Worm (Caenorhabditis elegans) whole organism, mixed stage, embryonic: ENCODE measurements around the gene T20D4.12.

ENCODE experiments used
- blmp-1 ChIP-seq: fragments of 150-350 bp; optimal IDR thresholded peaks from 2 replicates; lab custom pipeline; 2014; ENCODE audit warnings: missing biosample characterization, missing genetic modification characterization
- ceh-39 ChIP-seq: fragments of 150-350 bp; optimal IDR thresholded peaks from 2 replicates; lab custom pipeline; 2014; ENCODE audit warnings: missing biosample characterization, missing genetic modification characterization
- ceh-43 ChIP-seq: fragments of 200-800 bp; sonication (Bioruptor generic); optimal IDR thresholded peaks from 2 replicates; lab custom pipeline; 2018; ENCODE audit warnings: mild to moderate bottlenecking, missing genetic modification characterization, moderate library complexity, missing compliant biosample characterization
- ces-1 ChIP-seq: fragments of 150-350 bp; optimal IDR thresholded peaks from 2 replicates; lab custom pipeline; 2014; ENCODE audit warnings: missing biosample characterization, missing genetic modification reagents, missing genetic modification characterization
- cnd-1 ChIP-seq: fragments of 200-800 bp; sonication (Bioruptor generic); optimal IDR thresholded peaks from 2 replicates; lab custom pipeline; 2018; ENCODE audit warnings: mild to moderate bottlenecking, missing genetic modification characterization, missing compliant biosample characterization
- drap-1 ChIP-seq: fragments of 200-800 bp; sonication (Bioruptor generic); optimal IDR thresholded peaks from 3 replicates; lab custom pipeline; 2018; ENCODE audit warnings: mild to moderate bottlenecking, missing genetic modification characterization, missing compliant biosample characterization
- elt-1 ChIP-seq: sonication (generic microtip); optimal IDR thresholded peaks from 2 replicates; lab custom pipeline; 2017; ENCODE audit warnings: missing genetic modification characterization, mild to moderate bottlenecking, missing compliant biosample characterization, antibody characterized with exemption, moderate library complexity, borderline replicate concordance; ENCODE audit not compliant: insufficient read depth
- elt-3 ChIP-seq: fragments of 150-350 bp; optimal IDR thresholded peaks from 2 replicates; lab custom pipeline; 2014; ENCODE audit warnings: missing biosample characterization, missing genetic modification characterization
- flh-1 ChIP-seq: fragments of 200-800 bp; sonication (Bioruptor generic); optimal IDR thresholded peaks from 2 replicates; lab custom pipeline; 2018; ENCODE audit warnings: mild to moderate bottlenecking, missing genetic modification characterization, moderate library complexity, missing compliant biosample characterization
- ham-2 ChIP-seq: fragments of 200-800 bp; sonication (Bioruptor generic); optimal IDR thresholded peaks from 2 replicates; lab custom pipeline; 2018; ENCODE audit warnings: mild to moderate bottlenecking, missing genetic modification characterization, missing compliant biosample characterization
- hlh-1 ChIP-seq: fragments of 150-350 bp; optimal IDR thresholded peaks from 2 replicates; lab custom pipeline; 2014; ENCODE audit warnings: missing biosample characterization, missing genetic modification reagents, missing genetic modification characterization
- lin-13 ChIP-seq: fragments of 150-350 bp; optimal IDR thresholded peaks from 2 replicates; lab custom pipeline; 2014; ENCODE audit warnings: missing biosample characterization, missing genetic modification characterization
- lin-32 ChIP-seq: fragments of 200-800 bp; sonication (Bioruptor generic); optimal IDR thresholded peaks from 2 replicates; lab custom pipeline; 2018; ENCODE audit warnings: mild to moderate bottlenecking, missing genetic modification characterization, missing compliant biosample characterization
- lsy-2 ChIP-seq: fragments of 150-350 bp; optimal IDR thresholded peaks from 2 replicates; lab custom pipeline; 2014; ENCODE audit warnings: missing biosample characterization, missing genetic modification characterization
- mab-5 ChIP-seq: fragments of 150-350 bp; optimal IDR thresholded peaks from 2 replicates; lab custom pipeline; 2014; ENCODE audit warnings: missing biosample characterization, missing genetic modification characterization
- mep-1 ChIP-seq: fragments of 150-350 bp; optimal IDR thresholded peaks from 2 replicates; lab custom pipeline; 2017; ENCODE audit warnings: missing biosample characterization, missing genetic modification reagents, missing genetic modification characterization, inconsistent platforms
- mls-2 ChIP-seq: sonication (generic microtip); optimal IDR thresholded peaks from 2 replicates; lab custom pipeline; 2016; ENCODE audit warnings: mild to moderate bottlenecking, missing genetic modification characterization, moderate library complexity, missing compliant biosample characterization
- nhr-2 ChIP-seq: fragments of 150-350 bp; optimal IDR thresholded peaks from 2 replicates; lab custom pipeline; 2014; ENCODE audit warnings: missing biosample characterization, missing genetic modification characterization
- nhr-28 ChIP-seq: fragments of 150-350 bp; optimal IDR thresholded peaks from 2 replicates; lab custom pipeline; 2014; ENCODE audit warnings: missing biosample characterization, missing genetic modification characterization
- nhr-76 ChIP-seq: sonication (generic microtip); optimal IDR thresholded peaks from 2 replicates; lab custom pipeline; 2017; ENCODE audit warnings: missing biosample characterization, missing genetic modification characterization
- pha-4 ChIP-seq: fragments of 150-350 bp; optimal IDR thresholded peaks from 2 replicates; lab custom pipeline; 2018; ENCODE audit warnings: missing biosample characterization, missing genetic modification reagents, missing genetic modification characterization
- sem-2 ChIP-seq: fragments of 200-800 bp; sonication (Bioruptor generic); optimal IDR thresholded peaks from 2 replicates; lab custom pipeline; 2018; ENCODE audit warnings: mild to moderate bottlenecking, missing genetic modification characterization, missing compliant biosample characterization
- snpc-4 ChIP-seq: fragments of 150-350 bp; optimal IDR thresholded peaks from 2 replicates; lab custom pipeline; 2014; ENCODE audit warnings: missing biosample characterization, missing genetic modification characterization
- sptf-1 ChIP-seq: sonication (generic microtip); optimal IDR thresholded peaks from 2 replicates; lab custom pipeline; 2017; ENCODE audit warnings: mild to moderate bottlenecking, missing genetic modification characterization, moderate library complexity, missing compliant biosample characterization
- tbx-8 ChIP-seq: fragments of 200-800 bp; sonication (Bioruptor generic); optimal IDR thresholded peaks from 2 replicates; lab custom pipeline; 2018; ENCODE audit warnings: mild to moderate bottlenecking, missing genetic modification characterization, moderate library complexity, missing compliant biosample characterization
- unc-120 ChIP-seq: sonication (generic microtip); optimal IDR thresholded peaks from 2 replicates; lab custom pipeline; 2017; ENCODE audit warnings: missing genetic modification characterization, missing compliant biosample characterization; ENCODE audit not compliant: poor library complexity, severe bottlenecking
- unc-39 ChIP-seq: fragments of 150-350 bp; optimal IDR thresholded peaks from 2 replicates; lab custom pipeline; 2014; ENCODE audit warnings: missing biosample characterization, missing genetic modification characterization
- unc-62 ChIP-seq: fragments of 150-350 bp; optimal IDR thresholded peaks from 2 replicates; lab custom pipeline; 2014; ENCODE audit warnings: missing biosample characterization, missing genetic modification reagents, missing genetic modification characterization
- zip-8 ChIP-seq: fragments of 150-350 bp; optimal IDR thresholded peaks from 2 replicates; lab custom pipeline; 2014; ENCODE audit warnings: missing biosample characterization, missing genetic modification characterization
- ztf-11 ChIP-seq: fragments of 150-350 bp; optimal IDR thresholded peaks from 2 replicates; lab custom pipeline; 2014; ENCODE audit warnings: missing biosample characterization, missing genetic modification characterization

T20D4.12 gene

DNA sequence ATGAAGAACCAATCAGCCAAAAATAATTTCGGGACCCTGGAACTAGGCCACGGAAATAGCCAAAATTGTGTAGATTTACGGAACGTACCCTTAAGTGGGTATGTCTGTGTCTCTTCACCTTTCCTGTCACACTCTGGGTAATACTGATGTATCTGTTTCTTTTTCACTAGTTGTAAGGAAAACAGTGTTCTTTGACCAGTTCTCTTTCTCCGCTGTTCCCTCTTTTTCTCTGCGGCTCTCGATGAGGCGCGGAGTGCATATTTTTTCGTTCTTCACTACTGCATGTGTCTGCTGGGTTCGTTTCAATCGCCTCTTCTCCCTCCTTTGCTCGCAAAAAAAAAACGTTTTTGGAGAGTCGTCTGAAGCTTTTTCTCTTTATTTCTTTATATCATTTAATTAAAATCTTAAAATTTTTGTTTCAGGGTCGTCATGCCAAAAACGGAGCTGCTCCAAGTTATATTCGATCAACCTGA, 13.3 kb downstream of the T20D4.12 start, which contains the start of gene arrd-22:
Gene arrd-22 (plus strand): TSS at position 423 of the 473 bp plus-strand sequence.
- TF ChIP-seq zip-8 (no peak), unc-62 (GFP tag; lab: Kevin White, UChicago) (no peak), sptf-1 (tag; lab: Kevin White, UChicago) (no peak), ceh-43 (GFP tag; lab: Kevin White, UChicago) (no peak), nhr-28 (tag; lab: Kevin White, UChicago) (no peak), ces-1 (no peak), mab-5 (tag; lab: Kevin White, UChicago) (no peak), nhr-2 (tag; lab: Kevin White, UChicago) (no peak), sem-2 (GFP tag; lab: Kevin White, UChicago) (no peak), elt-3 (tag; lab: Kevin White, UChicago) (no peak), drap-1 (GFP tag; lab: Kevin White, UChicago) (no peak), unc-39 (no peak), pha-4 (tag; lab: Kevin White, UChicago) (no peak), snpc-4 (no peak), ztf-11 (no peak), unc-120 (tag; lab: Kevin White, UChicago) (no peak)

DNA sequence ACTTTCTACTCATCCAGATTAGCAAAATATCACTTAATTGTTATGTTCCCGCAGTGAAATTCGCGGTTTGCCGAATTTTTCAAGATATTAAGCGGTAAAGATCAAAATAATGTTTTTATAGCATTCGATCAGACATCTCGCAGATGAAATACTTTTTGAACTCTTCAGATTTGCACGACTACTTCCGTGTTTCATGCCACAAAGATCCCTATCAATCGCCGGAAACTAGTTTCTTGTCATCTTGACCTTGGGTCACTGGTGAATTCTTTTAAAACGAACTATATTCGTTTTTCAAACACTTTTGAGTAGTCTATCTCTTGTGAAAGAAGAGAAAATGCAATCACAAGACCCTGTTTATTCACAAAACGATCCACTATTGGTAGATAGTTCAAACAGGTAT, 16.1 kb downstream of the T20D4.12 start, which contains the start of gene txt-11:
Gene txt-11 (plus strand): TSS at position 301 of the 400 bp plus-strand sequence.
- no peak for TF ChIP-seq elt-3 (tag; lab: Kevin White, UChicago)
- no peak for TF ChIP-seq cnd-1 (tag; lab: Kevin White, UChicago)
- TF ChIP-seq mls-2 (tag; lab: Kevin White, UChicago), result no peak
- TF ChIP-seq ceh-43 (GFP tag; lab: Kevin White, UChicago), result no peak
- TF ChIP-seq blmp-1 (tag; lab: Kevin White, UChicago), result no peak
- TF ChIP-seq nhr-76 (tag; lab: Kevin White, UChicago), result no peak
- TF ChIP-seq elt-1 (tag; lab: Kevin White, UChicago), result no peak
- TF ChIP-seq snpc-4, result no peak
- no peak for TF ChIP-seq ztf-11
- no peak for TF ChIP-seq mab-5 (tag; lab: Kevin White, UChicago)
- TF ChIP-seq tbx-8, result no peak
- no peak for TF ChIP-seq ham-2 (GFP tag; lab: Kevin White, UChicago)

DNA sequence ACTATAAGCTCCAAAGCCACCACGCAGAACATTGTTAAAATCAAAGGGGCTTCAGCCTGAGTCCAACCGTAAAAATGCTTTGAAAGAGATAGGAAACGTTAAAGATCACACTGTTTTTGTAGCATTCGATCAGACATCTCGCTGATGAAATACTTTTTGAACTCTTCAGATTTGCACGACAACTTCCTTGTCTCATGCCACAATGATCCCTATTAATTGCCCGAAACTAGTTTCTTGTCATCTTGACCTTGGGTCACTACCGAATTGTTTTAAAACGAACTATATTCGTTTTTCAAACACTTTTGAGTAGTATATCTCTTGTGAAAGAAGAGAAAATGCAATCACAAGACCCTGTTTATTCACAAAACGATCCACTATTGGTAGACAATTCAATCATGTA, 21.1 kb downstream of the T20D4.12 start, which contains the start of gene T20D4.3:
Gene T20D4.3 (plus strand): TSS at position 301 of the 400 bp plus-strand sequence.
- TF ChIP-seq sptf-1 (tag; lab: Kevin White, UChicago) (no peak), mls-2 (tag; lab: Kevin White, UChicago) (no peak), lsy-2 (tag; lab: Kevin White, UChicago) (no peak), flh-1 (GFP tag; lab: Kevin White, UChicago) (no peak), sem-2 (GFP tag; lab: Kevin White, UChicago) (no peak), pha-4 (tag; lab: Kevin White, UChicago) (no peak), ztf-11 (no peak), ceh-39 (tag; lab: Kevin White, UChicago) (no peak), unc-120 (tag; lab: Kevin White, UChicago) (no peak), mep-1 (no peak), ces-1 (no peak), tbx-8 (no peak), unc-39 (no peak), nhr-76 (tag; lab: Kevin White, UChicago) (no peak), zip-8 (no peak)

DNA sequence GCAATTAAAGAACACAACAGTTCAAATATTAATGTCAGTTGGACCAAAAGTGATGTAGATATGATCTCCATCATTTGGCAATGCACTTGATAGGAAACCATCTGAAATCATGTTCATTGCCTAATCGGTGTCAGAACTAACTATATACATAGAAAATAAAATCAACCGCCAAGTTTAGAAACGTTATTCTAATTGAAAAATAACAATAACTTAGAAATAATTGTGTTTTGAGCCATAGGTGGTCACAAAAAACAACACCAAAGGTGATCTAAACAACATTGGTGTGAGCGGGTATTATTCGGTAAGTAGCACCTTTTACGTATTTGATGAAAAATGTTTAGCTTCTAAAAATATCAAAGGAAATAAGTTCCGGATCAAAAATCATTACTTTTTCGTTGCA, 27.5 kb downstream of the T20D4.12 start, which contains the start of gene srab-21:
Gene srab-21 (minus strand): TSS at position 101 of the 400 bp plus-strand sequence.
- TF ChIP-seq nhr-76 (tag; lab: Kevin White, UChicago) (no peak), cnd-1 (tag; lab: Kevin White, UChicago) (no peak), sem-2 (GFP tag; lab: Kevin White, UChicago) (no peak), hlh-1 (tag; lab: Kevin White, UChicago) (no peak), ceh-43 (GFP tag; lab: Kevin White, UChicago) (no peak), mab-5 (tag; lab: Kevin White, UChicago) (no peak), mls-2 (tag; lab: Kevin White, UChicago) (no peak), flh-1 (GFP tag; lab: Kevin White, UChicago) (no peak), elt-1 (tag; lab: Kevin White, UChicago) (no peak), nhr-28 (tag; lab: Kevin White, UChicago) (no peak), lsy-2 (tag; lab: Kevin White, UChicago) (no peak), elt-3 (tag; lab: Kevin White, UChicago) (no peak), drap-1 (GFP tag; lab: Kevin White, UChicago) (no peak), lin-13 (tag; lab: Kevin White, UChicago) (no peak), lin-32 (GFP tag; lab: Kevin White, UChicago) (no peak)
- TF ChIP-seq, all 35 proteins: peak for 0
